Fruit fly (Drosophila melanogaster): ENCODE measurements around the gene CG8679.
A peak's percentile ranks its signal among the peaks of the same experiment; 100 is the strongest.

CG8679 gene

dm6 chr2L:21178436-21179216 lies 39.7 kb downstream of the CG8679 start:
- no peak for TF ChIP-seq pan (optimal IDR thresholded peaks at IDR 0.05)
- TF ChIP-seq Dll (optimal IDR thresholded peaks at IDR 0.05) = no peak
- no peak for TF ChIP-seq psq (optimal IDR thresholded peaks at IDR 0.05)
- TF ChIP-seq EcR (GFP tag; optimal IDR thresholded peaks at IDR 0.05) = no peak
- TF ChIP-seq usp (GFP tag; optimal IDR thresholded peaks at IDR 0.05) = no peak
- TF ChIP-seq CG8478 (optimal IDR thresholded peaks at IDR 0.05) = no peak

dm6 chr2L:21172922-21173321 lies 45.4 kb downstream of the CG8679 start, which contains the start of gene CG31627:
Gene CG31627 (plus strand): TSS chr2L:21173222.
- no peak for TF ChIP-seq EcR (GFP tag; optimal IDR thresholded peaks at IDR 0.05)
- TF ChIP-seq usp (GFP tag; optimal IDR thresholded peaks at IDR 0.05) = no peak

- TF ChIP-seq EcR (GFP tag; optimal IDR thresholded peaks at IDR 0.05) (no peak), psq (optimal IDR thresholded peaks at IDR 0.05) (no peak), usp (GFP tag; optimal IDR thresholded peaks at IDR 0.05) (no peak), CG8478 (optimal IDR thresholded peaks at IDR 0.05) (no peak), pan (optimal IDR thresholded peaks at IDR 0.05) (no peak), Dll (optimal IDR thresholded peaks at IDR 0.05) (no peak)
Measured at dm6 chr2L:21169863-21170262, 48.5 kb downstream of the CG8679 start.

- no peak for TF ChIP-seq EcR (GFP tag; optimal IDR thresholded peaks at IDR 0.05)
Measured at dm6 chr2L:21169160-21169624, 49.2 kb downstream of the CG8679 start.

dm6 chr2L:21168295-21169159 lies 49.8 kb downstream of the CG8679 start, which contains the start of the genes mAcon1, CG43345 and CG43346:
Gene mAcon1 (plus strand): TSS chr2L:21168570.
Gene CG43345 (minus strand): TSS chr2L:21168581.
Gene CG43346 (minus strand): TSS chr2L:21168581.
- no peak for TF ChIP-seq EcR (GFP tag; optimal IDR thresholded peaks at IDR 0.05)
- peak; percentile 53 for TF ChIP-seq pan (optimal IDR thresholded peaks at IDR 0.05)
- no peak for TF ChIP-seq usp (GFP tag; optimal IDR thresholded peaks at IDR 0.05)
- TF ChIP-seq psq (optimal IDR thresholded peaks at IDR 0.05) = no peak

- TF ChIP-seq usp (GFP tag; optimal IDR thresholded peaks at IDR 0.05) = no peak
- TF ChIP-seq EcR (GFP tag; optimal IDR thresholded peaks at IDR 0.05) = no peak
- TF ChIP-seq CG8478 (optimal IDR thresholded peaks at IDR 0.05) = no peak
- TF ChIP-seq Dll (optimal IDR thresholded peaks at IDR 0.05) = no peak
- no peak for TF ChIP-seq pan (optimal IDR thresholded peaks at IDR 0.05)
- TF ChIP-seq psq (optimal IDR thresholded peaks at IDR 0.05) = no peak
Measured at dm6 chr2L:21166422-21166821, 51.9 kb downstream of the CG8679 start.
